Fruit fly (Drosophila melanogaster) whole organism, prepupa: ENCODE measurements around the gene CG5382.

Source experiments
- Blimp-1 ChIP-seq: fragments of 200-800 bp; sonication (Bioruptor generic); optimal IDR thresholded peaks from 3 replicates; lab custom pipeline; 2017; ENCODE audit warnings: missing biosample characterization, missing genetic modification characterization, mild to moderate bottlenecking, moderate library complexity, missing genetic modification reagents
- CG10631 ChIP-seq: fragments of 200-800 bp; sonication (Bioruptor generic); optimal IDR thresholded peaks from 2 replicates; lab custom pipeline; 2016; ENCODE audit warnings: missing biosample characterization, missing genetic modification characterization
- CG10669 ChIP-seq: fragments of 200-800 bp; sonication (Bioruptor generic); optimal IDR thresholded peaks from 3 replicates; lab custom pipeline; 2018; ENCODE audit warnings: missing biosample characterization, mild to moderate bottlenecking, missing genetic modification characterization, moderate library complexity
- CG11294 ChIP-seq: fragments of 200-800 bp; sonication (Bioruptor generic); IDR thresholded peaks from 2 replicates; pipeline ENCODE4 v1.3.6; 2022; ENCODE audit warnings: missing biosample characterization, missing genetic modification characterization
- CG11902 ChIP-seq: fragments of 200-800 bp; sonication (Bioruptor generic); optimal IDR thresholded peaks from 3 replicates; lab custom pipeline; 2016; ENCODE audit warnings: missing biosample characterization, missing genetic modification characterization
- CG15336 ChIP-seq: fragments of 200-800 bp; sonication (Bioruptor generic); IDR thresholded peaks from 2 replicates; pipeline ENCODE4 v1.3.6; 2022; ENCODE audit warnings: missing biosample characterization, missing genetic modification characterization
- CG1621 ChIP-seq: fragments of 200-800 bp; sonication (Bioruptor generic); optimal IDR thresholded peaks from 3 replicates; lab custom pipeline; 2018; ENCODE audit warnings: missing biosample characterization, mild to moderate bottlenecking, missing genetic modification characterization
- CG16779 ChIP-seq: fragments of 200-800 bp; sonication (Bioruptor generic); optimal IDR thresholded peaks from 3 replicates; lab custom pipeline; 2017; ENCODE audit warnings: missing biosample characterization, mild to moderate bottlenecking, missing genetic modification characterization
- CG3032 ChIP-seq: fragments of 200-800 bp; optimal IDR thresholded peaks from 2 replicates; lab custom pipeline; 2019; ENCODE audit warnings: missing biosample characterization, mild to moderate bottlenecking, missing genetic modification characterization, moderate library complexity
- CG31627 ChIP-seq: fragments of 200-800 bp; sonication (Bioruptor generic); optimal IDR thresholded peaks from 3 replicates; lab custom pipeline; 2016; ENCODE audit warnings: missing biosample characterization, missing genetic modification characterization
- CG32006 ChIP-seq: fragments of 200-800 bp; sonication (Bioruptor generic); optimal IDR thresholded peaks from 3 replicates; lab custom pipeline; 2017; ENCODE audit warnings: missing biosample characterization, mild to moderate bottlenecking, missing genetic modification characterization
- CG34406 ChIP-seq: fragments of 200-800 bp; sonication (Bioruptor generic); optimal IDR thresholded peaks from 3 replicates; lab custom pipeline; 2016; ENCODE audit warnings: missing biosample characterization, missing genetic modification characterization
- CG3919 ChIP-seq: fragments of 200-800 bp; sonication (Bioruptor generic); optimal IDR thresholded peaks from 3 replicates; lab custom pipeline; 2016; ENCODE audit warnings: missing biosample characterization, missing genetic modification characterization
- CG4318 ChIP-seq: fragments of 200-800 bp; sonication (Bioruptor generic); optimal IDR thresholded peaks from 3 replicates; lab custom pipeline; 2017; ENCODE audit warnings: missing biosample characterization, mild to moderate bottlenecking, missing genetic modification characterization
- CG6276 ChIP-seq: fragments of 200-800 bp; sonication (Bioruptor generic); optimal IDR thresholded peaks from 2 replicates; lab custom pipeline; 2017; ENCODE audit warnings: missing biosample characterization, mild to moderate bottlenecking, missing genetic modification characterization
- CG6808 ChIP-seq: fragments of 200-800 bp; sonication (Bioruptor generic); optimal IDR thresholded peaks from 3 replicates; lab custom pipeline; 2017; ENCODE audit warnings: missing biosample characterization, missing genetic modification characterization, mild to moderate bottlenecking, moderate library complexity, missing genetic modification reagents
- CG6854 ChIP-seq: fragments of 200-800 bp; sonication (Bioruptor generic); optimal IDR thresholded peaks from 2 replicates; lab custom pipeline; 2017; ENCODE audit warnings: missing biosample characterization, mild to moderate bottlenecking, missing genetic modification characterization
- CG7368 ChIP-seq: fragments of 200-800 bp; sonication (Bioruptor generic); optimal IDR thresholded peaks from 3 replicates; lab custom pipeline; 2016; ENCODE audit warnings: missing biosample characterization, missing genetic modification characterization
- CG8119 ChIP-seq: fragments of 200-800 bp; sonication (Bioruptor generic); IDR thresholded peaks from 3 replicates; pipeline ENCODE4 v1.3.6; 2022; ENCODE audit warnings: missing biosample characterization, missing genetic modification characterization
- CG8319 ChIP-seq: fragments of 200-800 bp; sonication (Bioruptor generic); optimal IDR thresholded peaks from 3 replicates; lab custom pipeline; 2016; ENCODE audit warnings: missing biosample characterization, missing genetic modification characterization
- CG8632 ChIP-seq: fragments of 200-800 bp; sonication (Bioruptor generic); optimal IDR thresholded peaks from 3 replicates; lab custom pipeline; 2016; ENCODE audit warnings: missing biosample characterization, missing genetic modification characterization
- CG9139 ChIP-seq: fragments of 200-800 bp; sonication (Bioruptor generic); optimal IDR thresholded peaks from 3 replicates; lab custom pipeline; 2017; ENCODE audit warnings: missing biosample characterization, mild to moderate bottlenecking, missing genetic modification characterization
- Eip78C ChIP-seq: fragments of 200-800 bp; sonication (Bioruptor generic); peaks from one replicate; lab custom pipeline; 2016; ENCODE audit warnings: missing biosample characterization, missing genetic modification characterization
- Eip93F ChIP-seq: fragments of 200-800 bp; sonication (Bioruptor generic); optimal IDR thresholded peaks from 2 replicates; lab custom pipeline; 2016; ENCODE audit warnings: missing biosample characterization, mild to moderate bottlenecking, missing genetic modification characterization
- Ets21C ChIP-seq: fragments of 200-800 bp; sonication (Bioruptor generic); optimal IDR thresholded peaks from 3 replicates; lab custom pipeline; 2016; ENCODE audit warnings: missing biosample characterization, missing genetic modification characterization
- Ets96B ChIP-seq: fragments of 200-800 bp; optimal IDR thresholded peaks from 2 replicates; lab custom pipeline; 2019; ENCODE audit warnings: missing biosample characterization, mild to moderate bottlenecking, missing genetic modification characterization, moderate library complexity
- Hr38 ChIP-seq: sonication (Bioruptor generic); optimal IDR thresholded peaks from 2 replicates; lab custom pipeline; 2016; ENCODE audit warnings: missing biosample characterization, missing genetic modification characterization
- Hr4 ChIP-seq: fragments of 200-800 bp; sonication (Bioruptor generic); optimal IDR thresholded peaks from 3 replicates; lab custom pipeline; 2016; ENCODE audit warnings: missing biosample characterization, missing genetic modification characterization
- Lpt ChIP-seq: fragments of 200-800 bp; sonication (Bioruptor generic); optimal IDR thresholded peaks from 3 replicates; lab custom pipeline; 2016; ENCODE audit warnings: missing biosample characterization, missing genetic modification characterization
- Met ChIP-seq: fragments of 200-800 bp; sonication (Bioruptor generic); optimal IDR thresholded peaks from 3 replicates; lab custom pipeline; 2016; ENCODE audit warnings: missing biosample characterization, missing genetic modification characterization
- Smox ChIP-seq: fragments of 200-800 bp; sonication (Bioruptor generic); optimal IDR thresholded peaks from 3 replicates; lab custom pipeline; 2016; ENCODE audit warnings: missing biosample characterization, missing genetic modification characterization
- Sox102F ChIP-seq: fragments of 200-800 bp; sonication (Bioruptor generic); optimal IDR thresholded peaks from 2 replicates; lab custom pipeline; 2016; ENCODE audit warnings: missing biosample characterization, mild to moderate bottlenecking, missing genetic modification characterization
- Sox14 ChIP-seq: fragments of 200-800 bp; sonication (Bioruptor generic); optimal IDR thresholded peaks from 3 replicates; lab custom pipeline; 2016; ENCODE audit warnings: missing biosample characterization, missing genetic modification characterization
- acj6 ChIP-seq: fragments of 200-800 bp; sonication (Bioruptor generic); optimal IDR thresholded peaks from 3 replicates; lab custom pipeline; 2016; ENCODE audit warnings: missing biosample characterization, missing genetic modification characterization
- cyc ChIP-seq: fragments of 200-800 bp; sonication (Bioruptor generic); optimal IDR thresholded peaks from 3 replicates; lab custom pipeline; 2016; ENCODE audit warnings: missing biosample characterization, missing genetic modification characterization
- dsx ChIP-seq: fragments of 200-800 bp; optimal IDR thresholded peaks from 3 replicates; lab custom pipeline; 2019; ENCODE audit warnings: missing biosample characterization, mild to moderate bottlenecking, missing genetic modification characterization, moderate library complexity; ENCODE audit not compliant: poor library complexity, severe bottlenecking
- eg ChIP-seq: fragments of 200-800 bp; sonication (Bioruptor generic); IDR thresholded peaks from 3 replicates; pipeline ENCODE4 v1.3.6; 2022; ENCODE audit warnings: missing biosample characterization, missing genetic modification characterization
- fd59A ChIP-seq: fragments of 200-800 bp; sonication (Bioruptor generic); optimal IDR thresholded peaks from 2 replicates; lab custom pipeline; 2017; ENCODE audit warnings: missing biosample characterization, mild to moderate bottlenecking, missing genetic modification characterization, missing genetic modification reagents
- fkh ChIP-seq: fragments of 200-800 bp; sonication (Bioruptor generic); optimal IDR thresholded peaks from 3 replicates; lab custom pipeline; 2017; ENCODE audit warnings: missing biosample characterization, mild to moderate bottlenecking, missing genetic modification characterization, moderate library complexity
- lz ChIP-seq: fragments of 200-800 bp; sonication (Bioruptor generic); optimal IDR thresholded peaks from 3 replicates; lab custom pipeline; 2016; ENCODE audit warnings: missing biosample characterization, missing genetic modification characterization
- net ChIP-seq: fragments of 200-800 bp; sonication (Bioruptor generic); optimal IDR thresholded peaks from 3 replicates; lab custom pipeline; 2016; ENCODE audit warnings: missing biosample characterization, missing genetic modification characterization
- spab ChIP-seq: fragments of 200-800 bp; sonication (Bioruptor generic); optimal IDR thresholded peaks from 2 replicates; lab custom pipeline; 2017; ENCODE audit warnings: missing biosample characterization, mild to moderate bottlenecking, missing genetic modification characterization, missing genetic modification reagents
- ss ChIP-seq, 2 experiments: fragments of 200-800 bp; sonication (Bioruptor generic); optimal IDR thresholded peaks; 2 replicates in 1 of 2; 3 replicates in 1 of 2; lab custom pipeline; 2017 to 2018; ENCODE audit warnings: mild to moderate bottlenecking in 2 of 2, missing biosample characterization in 2 of 2, missing genetic modification characterization in 2 of 2, moderate library complexity in 1 of 2
- svp ChIP-seq: fragments of 200-800 bp; sonication (Bioruptor generic); peaks from one replicate; lab custom pipeline; 2016; ENCODE audit warnings: missing biosample characterization, missing genetic modification characterization
- topi ChIP-seq: fragments of 200-800 bp; sonication (Bioruptor generic); optimal IDR thresholded peaks from 3 replicates; lab custom pipeline; 2016; ENCODE audit warnings: missing biosample characterization, missing genetic modification characterization
- vri ChIP-seq: fragments of 200-800 bp; sonication (Bioruptor generic); optimal IDR thresholded peaks from 3 replicates; lab custom pipeline; 2016; ENCODE audit warnings: missing biosample characterization, mild to moderate bottlenecking, missing genetic modification characterization

Gene CG5382

dm6 chr3R:22341652-22342051 is 24.1 kb downstream of the CG5382 start:
- TF ChIP-seq lz (GFP tag; lab: Kevin White, UChicago) (no peak), CG31627 (GFP tag; lab: Kevin White, UChicago) (no peak), svp (GFP tag; lab: Kevin White, UChicago) (no peak), net (GFP tag; lab: Kevin White, UChicago) (no peak), CG6276 (no peak), CG8632 (GFP tag; lab: Kevin White, UChicago) (no peak), Sox102F (GFP tag; lab: Kevin White, UChicago) (no peak), CG8119 (GFP tag; lab: Robert Waterston, UW) (no peak), ss (GFP tag; optimal IDR thresholded peaks at IDR 0.05; lab: Kevin White, UChicago) (no peak), eg (GFP tag; lab: Robert Waterston, UW) (no peak), topi (no peak), acj6 (GFP tag; lab: Kevin White, UChicago) (no peak), CG10669 (GFP tag; lab: Kevin White, UChicago) (no peak), dsx (GFP tag; lab: Kevin White, UChicago) (no peak), CG10631 (GFP tag; lab: Kevin White, UChicago) (no peak), Smox (GFP tag; lab: Kevin White, UChicago) (no peak), Eip78C (GFP tag; lab: Kevin White, UChicago) (no peak), CG15336 (GFP tag; lab: Robert Waterston, UW) (no peak)

- TF ChIP-seq vri: no peak
- no peak for TF ChIP-seq Met (GFP tag; lab: Kevin White, UChicago)
- no peak for TF ChIP-seq Hr38
- TF ChIP-seq spab: no peak
- TF ChIP-seq Smox (GFP tag; lab: Kevin White, UChicago): no peak
- TF ChIP-seq topi: no peak
- no peak for TF ChIP-seq net (GFP tag; lab: Kevin White, UChicago)
- no peak for TF ChIP-seq CG16779 (tag; lab: Kevin White, UChicago)
- TF ChIP-seq CG4318 (GFP tag; lab: Kevin White, UChicago): no peak
- TF ChIP-seq CG11294: no peak
- no peak for TF ChIP-seq CG32006 (GFP tag; lab: Kevin White, UChicago)
- TF ChIP-seq, all 60 proteins: peak for 0
Measured at dm6 chr3R:22340207-22340606, 25.6 kb downstream of the CG5382 start, which contains the start of gene CG5388. Gene CG5388, minus strand, starts transcription at chr3R:22340307.

DNA sequence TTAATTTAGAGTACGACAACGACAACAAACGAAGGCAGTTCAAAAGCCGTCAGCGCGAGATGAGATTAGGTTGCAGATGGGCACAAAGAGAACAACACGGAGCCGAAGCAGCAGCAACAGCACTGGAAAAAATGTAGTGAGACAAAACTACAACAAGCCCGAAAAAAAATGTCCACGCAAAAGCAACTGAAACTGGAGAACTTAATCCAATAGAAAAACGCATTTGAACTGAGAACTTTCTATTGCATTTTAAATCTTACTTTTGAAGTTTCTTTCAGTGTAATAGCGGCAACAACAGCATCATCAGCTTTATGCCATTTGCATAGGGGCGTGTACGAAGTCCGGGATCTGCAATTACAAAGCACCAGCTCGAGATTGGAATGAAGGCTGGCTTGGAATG is 26.3 kb downstream of the CG5382 start:
- TF ChIP-seq CG8119 (GFP tag; lab: Robert Waterston, UW): peak; percentile 51; the same call in 1 of the 3 replicates
- peak; percentile 26 for TF ChIP-seq Lpt (GFP tag; lab: Kevin White, UChicago)
- peak; percentile 73 for TF ChIP-seq spab
- TF ChIP-seq CG9139: peak; percentile 61
- TF ChIP-seq CG6854 (GFP tag; lab: Kevin White, UChicago): peak; percentile 11
- TF ChIP-seq CG34406 (GFP tag; lab: Kevin White, UChicago): peak; percentile 56
- peak; percentile 27 for TF ChIP-seq CG6276
- TF ChIP-seq Hr38: no peak
- peak; percentile 63 for TF ChIP-seq CG6808 (GFP tag; lab: Kevin White, UChicago)
- no peak for TF ChIP-seq fkh (GFP tag; lab: Kevin White, UChicago)
- peak; percentile 90 for TF ChIP-seq Eip78C (GFP tag; lab: Kevin White, UChicago)
- TF ChIP-seq lz (GFP tag; lab: Kevin White, UChicago): peak; percentile 61
- TF ChIP-seq CG1621 (tag; lab: Kevin White, UChicago): peak; percentile 58
- TF ChIP-seq Eip93F (GFP tag; lab: Kevin White, UChicago): no peak
- peak; percentile 58 for TF ChIP-seq CG7368 (GFP tag; lab: Kevin White, UChicago)
- peak; percentile 48 for TF ChIP-seq CG8632 (GFP tag; lab: Kevin White, UChicago)
- peak; percentile 52 for TF ChIP-seq CG8319 (GFP tag; lab: Kevin White, UChicago)
- peak; percentile 59 for TF ChIP-seq Sox14
- TF ChIP-seq cyc (GFP tag; lab: Kevin White, UChicago): peak; percentile 68
- TF ChIP-seq CG3919 (GFP tag; lab: Kevin White, UChicago): peak; percentile 74
- peak; percentile 68 for TF ChIP-seq Ets96B (tag; lab: Kevin White, UChicago)
- TF ChIP-seq svp (GFP tag; lab: Kevin White, UChicago): peak; percentile 81
- peak in 1 of 2 experiments; percentile 70 for TF ChIP-seq ss (GFP tag; optimal IDR thresholded peaks at IDR 0.05; lab: Kevin White, UChicago)
- TF ChIP-seq fd59A: peak; percentile 71
- peak; percentile 68 for TF ChIP-seq topi
- no peak for TF ChIP-seq CG11294
- TF ChIP-seq CG15336 (GFP tag; lab: Robert Waterston, UW): peak; percentile 29; the same call in 1 of the 2 replicates
- no peak for TF ChIP-seq Blimp-1 (GFP tag; lab: Kevin White, UChicago)
- peak; percentile 48 for TF ChIP-seq Hr4
- TF ChIP-seq Ets21C: peak; percentile 39
- peak; percentile 66 for TF ChIP-seq Met (GFP tag; lab: Kevin White, UChicago)
- peak; percentile 40 for TF ChIP-seq CG11902 (GFP tag; lab: Kevin White, UChicago)
- no peak for TF ChIP-seq CG3032
